Worm (Caenorhabditis elegans) whole organism, young adult: Measurements from ENCODE around the gene T26C5.5.

Experiments used
- Y67H2A.10 ChIP-seq: fragments of 200-800 bp; sonication (Bioruptor generic); conservative IDR thresholded peaks from 2 replicates; pipeline ENCODE4 v1.3.6; 2022; ENCODE audit warnings: missing genetic modification reagents, missing genetic modification characterization, missing compliant biosample characterization
- ceh-58 ChIP-seq: fragments of 200-800 bp; sonication (Bioruptor generic); IDR thresholded peaks from 2 replicates; pipeline ENCODE4 v1.3.6; 2022; ENCODE audit warnings: missing genetic modification characterization, missing compliant biosample characterization
- dox-1 ChIP-seq: fragments of 200-800 bp; sonication (Bioruptor generic); IDR thresholded peaks from 2 replicates; pipeline ENCODE4 v1.3.6; 2022; ENCODE audit warnings: missing genetic modification reagents, missing genetic modification characterization, missing compliant biosample characterization
- dpl-1 ChIP-seq: fragments of 150-350 bp; optimal IDR thresholded peaks from 2 replicates; lab custom pipeline; 2014; ENCODE audit warnings: missing biosample characterization, missing genetic modification reagents, missing genetic modification characterization
- efl-1 ChIP-seq: fragments of 150-350 bp; optimal IDR thresholded peaks from 2 replicates; lab custom pipeline; 2014; ENCODE audit warnings: missing biosample characterization, missing genetic modification reagents, missing genetic modification characterization
- hmg-20 ChIP-seq: fragments of 200-800 bp; sonication (Bioruptor generic); IDR thresholded peaks from 2 replicates; pipeline ENCODE4 v1.3.6; 2022; ENCODE audit warnings: missing genetic modification reagents, missing genetic modification characterization, missing compliant biosample characterization
- lin-54 ChIP-seq: fragments of 200-800 bp; sonication (Bioruptor generic); optimal IDR thresholded peaks from 2 replicates; lab custom pipeline; 2018; ENCODE audit warnings: mild to moderate bottlenecking, missing genetic modification characterization, missing compliant biosample characterization
- madf-6 ChIP-seq: fragments of 200-800 bp; sonication (Bioruptor generic); IDR thresholded peaks from 2 replicates; pipeline ENCODE4 v1.3.6; 2022; ENCODE audit warnings: missing genetic modification reagents, missing genetic modification characterization, missing compliant biosample characterization
- mxl-1 ChIP-seq: sonication (generic microtip); optimal IDR thresholded peaks from 2 replicates; lab custom pipeline; 2016; ENCODE audit warnings: missing genetic modification characterization, missing compliant biosample characterization
- nhr-179 ChIP-seq: sonication (generic microtip); optimal IDR thresholded peaks from 2 replicates; lab custom pipeline; 2016; ENCODE audit warnings: mild to moderate bottlenecking, missing genetic modification characterization, missing compliant biosample characterization
- sea-2 ChIP-seq: fragments of 200-800 bp; sonication (Bioruptor generic); IDR thresholded peaks from 2 replicates; pipeline ENCODE4 v1.3.6; 2022; ENCODE audit warnings: missing genetic modification characterization, missing compliant biosample characterization
- snpc-4 ChIP-seq, 5 experiments: fragments of 150-350 bp in 1 of 5; sonication (generic microtip) in 4 of 5; optimal IDR thresholded peaks; 2 replicates each; lab custom pipeline; 2014 to 2018; ENCODE audit warnings: missing genetic modification characterization in 5 of 5, missing biosample characterization in 3 of 5, antibody characterized with exemption in 2 of 5, mild to moderate bottlenecking in 2 of 5, missing compliant biosample characterization in 2 of 5, missing genotype in 2 of 5, moderate library complexity in 2 of 5, missing genetic modification reagents in 1 of 5

DNA sequence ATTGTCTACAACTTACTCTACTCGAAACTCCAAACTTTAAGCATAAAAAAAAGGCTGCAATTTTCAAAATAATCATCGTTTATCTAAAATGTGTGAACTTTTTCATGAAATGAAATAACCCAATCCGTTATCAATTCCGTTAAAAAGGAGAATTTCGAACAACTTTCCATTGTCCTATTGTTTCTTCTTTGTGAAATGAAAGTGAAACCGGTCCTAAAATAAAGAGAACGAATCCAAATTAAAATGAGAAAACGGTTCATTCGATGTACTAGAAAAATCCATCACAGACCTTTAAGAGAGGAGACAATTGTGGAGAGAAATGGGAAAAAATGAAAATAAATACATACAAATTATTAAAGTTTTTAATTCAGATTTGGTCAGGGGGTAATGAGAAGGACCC is 49.1 kb upstream of the T26C5.5 start, which contains the start of gene C01G6.9:
- no peak for TF ChIP-seq snpc-4 (GFP tag; optimal IDR thresholded peaks at IDR 0.05; lab: Kevin White, UChicago)
- TF ChIP-seq snpc-4 (tag; optimal IDR thresholded peaks at IDR 0.05; lab: Kevin White, UChicago) = no peak
- TF ChIP-seq dpl-1 = no peak
- TF ChIP-seq hmg-20 (GFP tag; lab: Robert Waterston, UW) = no peak
- TF ChIP-seq ceh-58 = no peak
- TF ChIP-seq nhr-179 (tag; lab: Kevin White, UChicago) = no peak
- no peak for TF ChIP-seq dox-1 (GFP tag; lab: Robert Waterston, UW)
- TF ChIP-seq madf-6 (GFP tag; lab: Robert Waterston, UW) = no peak
- no peak for TF ChIP-seq Y67H2A.10 (GFP tag; lab: Robert Waterston, UW)
- TF ChIP-seq sea-2 (GFP tag; lab: Robert Waterston, UW) = no peak
- TF ChIP-seq efl-1 = no peak
- TF ChIP-seq mxl-1 = no peak
- no peak for TF ChIP-seq lin-54
